Worm (Caenorhabditis elegans) whole organism, L4 larva: ENCODE measurements around the gene nhr-70.

Experiments used
- F37D6.2 ChIP-seq: sonication (generic microtip); optimal IDR thresholded peaks from 2 replicates; lab custom pipeline; 2016; ENCODE audit warnings: mild to moderate bottlenecking, missing genetic modification characterization, missing compliant biosample characterization
- jun-1 ChIP-seq: fragments of 150-350 bp; optimal IDR thresholded peaks from 2 replicates; lab custom pipeline; 2014; ENCODE audit warnings: missing biosample characterization, missing genetic modification reagents, missing genetic modification characterization
- lin-38 ChIP-seq: fragments of 200-800 bp; sonication (Bioruptor generic); IDR thresholded peaks from 2 replicates; pipeline ENCODE4 v1.3.6; 2022; ENCODE audit warnings: missing genetic modification reagents, missing genetic modification characterization, missing compliant biosample characterization
- nhr-11 ChIP-seq: fragments of 150-350 bp; optimal IDR thresholded peaks from 2 replicates; lab custom pipeline; 2014; ENCODE audit warnings: missing biosample characterization, missing genetic modification characterization
- nhr-25 ChIP-seq: sonication (generic microtip); optimal IDR thresholded peaks from 2 replicates; lab custom pipeline; 2017; ENCODE audit warnings: missing genetic modification characterization, mild to moderate bottlenecking, missing compliant biosample characterization, antibody characterized with exemption, moderate library complexity, borderline replicate concordance; ENCODE audit not compliant: insufficient read depth
- nhr-6 ChIP-seq: fragments of 150-350 bp; optimal IDR thresholded peaks from 2 replicates; lab custom pipeline; 2014; ENCODE audit warnings: missing biosample characterization, missing genetic modification characterization
- tag-97 ChIP-seq: fragments of 200-800 bp; sonication (Bioruptor generic); IDR thresholded peaks from 2 replicates; pipeline ENCODE4 v1.3.6; 2022; ENCODE audit warnings: missing genetic modification characterization, missing compliant biosample characterization
- unc-130 ChIP-seq: sonication (generic microtip); optimal IDR thresholded peaks from 2 replicates; lab custom pipeline; 2016; ENCODE audit warnings: missing genetic modification reagents, missing genetic modification characterization, missing compliant biosample characterization
- zag-1 ChIP-seq: fragments of 150-350 bp; optimal IDR thresholded peaks from 2 replicates; lab custom pipeline; 2014; ENCODE audit warnings: missing biosample characterization, missing genetic modification characterization

- no peak for TF ChIP-seq nhr-25 (tag; lab: Kevin White, UChicago)
- TF ChIP-seq jun-1 (tag; lab: Kevin White, UChicago), result no peak
- TF ChIP-seq lin-38 (GFP tag; lab: Robert Waterston, UW), result no peak
- TF ChIP-seq nhr-6, result no peak
- no peak for TF ChIP-seq nhr-11 (tag; lab: Kevin White, UChicago)
- no peak for TF ChIP-seq zag-1 (tag; lab: Kevin White, UChicago)
- no peak for TF ChIP-seq F37D6.2 (tag; lab: Kevin White, UChicago)
- TF ChIP-seq unc-130 (GFP tag; lab: Kevin White, UChicago), result no peak
- TF ChIP-seq tag-97, result no peak
Observed at ce11 chrV:18592448-18592847, 23.9 kb upstream of the nhr-70 start, which contains the start of gene grdn-1.
